Fruit fly (Drosophila melanogaster): ENCODE results near the gene Pfas.

The Pfas gene

dm6 chr2L:6012303-6013070 is 33.4 kb downstream of the Pfas start, which contains the start of gene CG9098:
Gene CG9098 (minus strand): TSS chr2L:6012338.
- TF ChIP-seq ttk (optimal IDR thresholded peaks at IDR 0.05): no peak
- no peak for TF ChIP-seq insv (optimal IDR thresholded peaks at IDR 0.05)
- TF ChIP-seq Myc (optimal IDR thresholded peaks at IDR 0.05): no peak
- TF ChIP-seq h (optimal IDR thresholded peaks at IDR 0.05): no peak
- TF ChIP-seq psq (optimal IDR thresholded peaks at IDR 0.05): no peak
- TF ChIP-seq Sin3A (optimal IDR thresholded peaks at IDR 0.05): no peak

dm6 chr2L:6006508-6007232 is 39.2 kb downstream of the Pfas start, which contains the start of gene Gal:
Gene Gal (minus strand): TSS chr2L:6006827.
- TF ChIP-seq ttk (optimal IDR thresholded peaks at IDR 0.05) (no peak), Sin3A (optimal IDR thresholded peaks at IDR 0.05) (no peak), psq (optimal IDR thresholded peaks at IDR 0.05) (no peak)

dm6 chr2L:6000065-6000464 is 45.8 kb downstream of the Pfas start, which contains the start of gene Tsp26A:
Gene Tsp26A (plus strand): TSS chr2L:6000228.
- TF ChIP-seq Sin3A (optimal IDR thresholded peaks at IDR 0.05) (no peak), Myc (optimal IDR thresholded peaks at IDR 0.05) (no peak), insv (optimal IDR thresholded peaks at IDR 0.05) (no peak), psq (optimal IDR thresholded peaks at IDR 0.05) (no peak), h (optimal IDR thresholded peaks at IDR 0.05) (no peak), ttk (optimal IDR thresholded peaks at IDR 0.05) (no peak)

- TF ChIP-seq h (optimal IDR thresholded peaks at IDR 0.05) (no peak), Myc (optimal IDR thresholded peaks at IDR 0.05) (no peak), Sin3A (optimal IDR thresholded peaks at IDR 0.05) (no peak), insv (optimal IDR thresholded peaks at IDR 0.05) (no peak), psq (optimal IDR thresholded peaks at IDR 0.05) (no peak), ttk (optimal IDR thresholded peaks at IDR 0.05) (no peak)
These were observed 46.6 kb downstream of the Pfas start, which contains the start of gene Kdm5 for dm6 chr2L:5999247-5999646. Gene Kdm5 (minus strand): TSS chr2L:5999501.

- TF ChIP-seq h (optimal IDR thresholded peaks at IDR 0.05) (no peak), Myc (optimal IDR thresholded peaks at IDR 0.05) (no peak), ttk (optimal IDR thresholded peaks at IDR 0.05) (no peak), insv (optimal IDR thresholded peaks at IDR 0.05) (no peak), Sin3A (optimal IDR thresholded peaks at IDR 0.05) (no peak), psq (optimal IDR thresholded peaks at IDR 0.05) (no peak)
These were observed 47.5 kb downstream of the Pfas start for dm6 chr2L:5998383-5998782.

- no peak for TF ChIP-seq h (optimal IDR thresholded peaks at IDR 0.05)
- no peak for TF ChIP-seq Sin3A (optimal IDR thresholded peaks at IDR 0.05)
- no peak for TF ChIP-seq ttk (optimal IDR thresholded peaks at IDR 0.05)
- TF ChIP-seq insv (optimal IDR thresholded peaks at IDR 0.05): no peak
- TF ChIP-seq psq (optimal IDR thresholded peaks at IDR 0.05): no peak
- TF ChIP-seq Myc (optimal IDR thresholded peaks at IDR 0.05): no peak
These were observed 48.1 kb downstream of the Pfas start for dm6 chr2L:5997609-5998229.
